Worm (Caenorhabditis elegans): ENCODE data around the gene srx-114.

The srx-114 gene

DNA sequence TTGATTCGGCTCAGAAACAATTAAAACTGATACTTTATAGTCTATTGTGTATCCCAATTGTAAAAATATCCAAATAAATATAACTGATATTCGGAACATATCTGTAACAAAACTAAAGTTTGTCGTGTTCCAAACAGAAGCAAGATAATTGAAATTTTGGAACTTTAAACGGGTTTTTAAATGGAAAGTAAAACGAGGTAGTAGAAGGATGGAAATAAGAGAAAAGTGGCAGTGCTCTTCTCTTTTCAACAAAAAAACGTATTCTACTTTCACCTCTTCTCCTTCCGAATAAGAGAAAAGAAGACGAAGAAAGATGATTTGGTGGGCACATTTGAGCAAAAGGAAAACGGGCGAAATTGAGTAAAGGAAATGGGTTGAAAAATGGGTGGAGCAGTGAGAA is 13.5 kb upstream of the srx-114 start, which contains the start of gene nmr-1:
nmr-1 (minus strand) TSS at position 101 of the 400 bp plus-strand sequence.
- no peak for TF ChIP-seq unc-62 (GFP tag; optimal IDR thresholded peaks at IDR 0.05)

DNA sequence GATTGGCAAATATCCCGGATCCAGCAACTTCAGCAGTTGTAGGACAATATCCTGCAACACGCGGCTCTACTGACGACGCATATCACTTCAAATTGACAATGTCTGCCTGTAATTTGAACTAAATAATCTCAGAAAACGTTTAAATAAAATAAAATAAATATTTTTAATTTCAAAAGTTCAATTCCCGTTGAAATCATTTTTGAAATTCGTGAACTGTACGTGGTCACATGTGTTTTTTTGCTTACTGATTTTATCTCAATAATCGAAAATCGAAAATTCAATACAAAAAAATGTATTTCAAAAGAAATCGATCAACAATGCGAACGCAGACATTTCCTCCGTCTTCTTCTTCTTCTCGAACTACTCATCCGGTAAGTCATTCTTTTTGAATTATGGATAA is 4.6 kb upstream of the srx-114 start, which contains the start of gene F07F6.1:
F07F6.1 (plus strand) TSS at position 301 of the 400 bp plus-strand sequence.
- no peak for TF ChIP-seq unc-62 (GFP tag; optimal IDR thresholded peaks at IDR 0.05)

DNA sequence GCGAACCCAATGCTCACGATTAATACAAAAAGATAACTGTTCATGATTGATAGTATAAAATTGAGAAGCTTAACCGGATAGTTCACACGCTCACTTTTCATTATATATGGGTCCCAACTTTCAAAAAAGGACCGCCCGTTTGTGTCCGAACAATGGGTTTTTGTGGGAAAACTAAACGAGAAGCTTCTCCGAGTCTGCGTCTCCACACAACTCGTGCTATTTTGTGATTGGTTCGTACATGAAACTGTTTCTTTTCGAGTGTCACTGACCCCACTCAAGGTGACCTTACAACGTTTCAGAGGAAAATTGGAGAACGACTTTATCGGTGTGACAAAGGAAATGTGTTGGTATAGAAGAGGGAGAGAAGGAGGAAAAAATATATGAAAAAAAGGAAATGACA is 3.9 kb upstream of the srx-114 start, which contains the start of gene dct-5:
dct-5 (minus strand) TSS at position 101 of the 400 bp plus-strand sequence.
- no peak for TF ChIP-seq unc-62 (GFP tag; optimal IDR thresholded peaks at IDR 0.05)

DNA sequence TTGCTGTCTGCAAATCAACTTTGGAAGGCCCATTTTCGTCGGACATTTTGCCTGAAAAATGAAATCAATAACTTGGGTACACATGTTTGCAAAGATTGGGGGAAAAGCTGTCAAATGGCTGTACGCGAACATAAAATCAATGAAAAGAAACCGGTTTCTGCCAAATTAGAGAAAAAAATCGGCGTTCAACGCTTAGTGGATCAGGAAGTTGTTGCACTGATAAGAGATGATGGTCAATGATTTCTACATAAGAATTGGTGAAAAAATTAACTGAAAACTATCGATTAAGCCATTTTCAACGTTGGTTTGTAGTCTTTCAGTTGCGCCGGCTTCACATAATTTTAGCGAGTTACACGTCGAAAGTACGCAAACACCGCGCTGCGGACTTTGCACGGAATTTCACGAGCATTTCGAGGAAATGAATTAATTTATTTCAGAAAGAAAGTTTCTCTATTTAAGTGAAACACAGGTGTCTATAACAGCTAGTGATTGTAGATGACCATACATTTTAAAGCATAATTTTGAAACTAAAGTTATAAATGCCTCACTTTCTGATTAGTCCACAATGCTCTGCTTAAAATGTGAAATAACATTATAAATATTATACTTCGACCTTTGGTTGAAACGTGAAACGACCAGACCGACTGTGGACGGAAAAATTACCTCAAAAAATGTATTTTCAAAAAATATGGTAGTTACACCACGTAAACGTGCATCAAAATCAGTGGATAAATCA is 3.3 kb downstream of the srx-114 start, which contains the start of the genes F07F6.4 and F07F6.2:
F07F6.4 (minus strand) TSS at position 51 of the 736 bp plus-strand sequence.
F07F6.2 (plus strand) TSS at position 686 of the 736 bp plus-strand sequence.
- TF ChIP-seq unc-62 (GFP tag; optimal IDR thresholded peaks at IDR 0.05), result no peak

DNA sequence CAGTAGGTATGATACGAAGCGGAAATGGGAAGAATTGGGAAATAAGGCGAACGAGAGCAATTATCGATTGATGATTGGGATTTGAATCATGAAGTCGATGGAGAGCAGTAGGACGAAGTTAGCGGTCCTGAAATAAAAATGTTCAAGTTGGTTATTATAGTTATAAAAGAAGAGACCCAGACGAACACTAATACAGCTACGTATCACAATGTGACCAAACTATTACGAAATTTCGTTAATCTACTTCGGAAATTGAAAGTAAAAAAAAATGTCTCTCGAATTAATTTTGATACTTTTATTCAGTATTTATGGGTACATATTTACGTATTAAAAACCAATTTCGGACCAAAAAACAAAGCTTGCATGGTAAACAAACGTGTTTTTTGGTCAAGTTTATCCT is 6.5 kb downstream of the srx-114 start:
- TF ChIP-seq unc-62 (GFP tag; optimal IDR thresholded peaks at IDR 0.05), result no peak

DNA sequence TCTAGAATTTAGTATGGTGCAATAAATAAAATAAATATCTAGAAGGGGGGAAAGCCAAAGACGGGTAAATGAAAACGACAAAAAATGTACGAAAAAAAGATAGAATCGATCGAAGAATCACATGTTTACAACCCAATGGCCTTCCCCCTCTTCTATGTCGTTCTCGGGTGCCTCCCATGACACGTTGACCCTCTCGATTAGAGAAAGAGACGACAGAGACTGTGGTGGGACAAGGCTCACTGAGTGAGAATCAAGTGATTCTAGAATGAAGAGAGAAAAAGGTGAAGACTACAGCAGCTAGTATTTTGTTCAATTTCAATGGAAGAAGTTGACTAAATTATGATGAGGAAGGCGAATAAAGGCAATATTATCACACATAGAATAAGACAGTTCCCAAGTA is 6.9 kb downstream of the srx-114 start:
- TF ChIP-seq unc-62 (GFP tag; optimal IDR thresholded peaks at IDR 0.05), result no peak

DNA sequence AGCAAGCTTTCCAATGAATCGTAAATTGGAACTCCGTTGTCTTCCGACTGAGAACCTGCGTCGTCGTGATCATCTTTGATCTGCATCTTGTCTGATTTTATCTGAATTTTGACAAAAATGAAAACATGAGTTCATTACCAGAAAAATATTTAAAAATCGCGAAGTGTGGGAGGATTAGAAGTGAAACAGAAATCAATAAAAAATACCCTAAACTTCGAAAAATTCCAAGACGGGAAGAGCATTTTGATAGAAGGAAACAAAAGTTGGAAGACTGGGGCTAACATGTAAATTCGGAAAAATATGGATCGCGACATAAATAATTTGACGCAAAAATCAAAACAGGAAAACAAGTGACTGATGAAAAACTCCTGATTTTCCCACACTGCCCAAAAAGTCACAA is 7.3 kb downstream of the srx-114 start, which contains the start of gene F07F6.8:
F07F6.8 (minus strand) TSS at position 101 of the 400 bp plus-strand sequence.
- no peak for TF ChIP-seq unc-62 (GFP tag; optimal IDR thresholded peaks at IDR 0.05)

DNA sequence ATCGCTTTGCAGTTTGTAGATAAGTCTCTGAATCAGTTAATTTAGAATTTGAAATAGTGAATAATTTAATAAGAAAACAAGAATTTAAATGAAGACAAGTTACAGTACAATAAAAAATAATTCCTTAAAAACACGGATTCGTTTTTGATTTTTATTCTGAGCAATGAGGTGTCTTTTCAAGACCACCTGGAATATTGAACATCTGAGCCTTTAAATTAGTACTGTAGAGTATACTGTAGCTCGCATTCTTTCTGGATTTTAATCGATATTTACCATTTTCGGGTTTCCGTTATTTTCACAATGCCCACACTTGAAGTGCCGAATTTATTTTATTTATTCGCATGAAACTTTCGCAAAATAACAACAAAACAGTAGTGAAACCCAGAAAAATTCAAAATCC is 9.1 kb downstream of the srx-114 start, which contains the start of gene F07F6.7:
F07F6.7 (minus strand) TSS at position 27 of the 400 bp plus-strand sequence.
- TF ChIP-seq unc-62 (GFP tag; optimal IDR thresholded peaks at IDR 0.05), result no peak

DNA sequence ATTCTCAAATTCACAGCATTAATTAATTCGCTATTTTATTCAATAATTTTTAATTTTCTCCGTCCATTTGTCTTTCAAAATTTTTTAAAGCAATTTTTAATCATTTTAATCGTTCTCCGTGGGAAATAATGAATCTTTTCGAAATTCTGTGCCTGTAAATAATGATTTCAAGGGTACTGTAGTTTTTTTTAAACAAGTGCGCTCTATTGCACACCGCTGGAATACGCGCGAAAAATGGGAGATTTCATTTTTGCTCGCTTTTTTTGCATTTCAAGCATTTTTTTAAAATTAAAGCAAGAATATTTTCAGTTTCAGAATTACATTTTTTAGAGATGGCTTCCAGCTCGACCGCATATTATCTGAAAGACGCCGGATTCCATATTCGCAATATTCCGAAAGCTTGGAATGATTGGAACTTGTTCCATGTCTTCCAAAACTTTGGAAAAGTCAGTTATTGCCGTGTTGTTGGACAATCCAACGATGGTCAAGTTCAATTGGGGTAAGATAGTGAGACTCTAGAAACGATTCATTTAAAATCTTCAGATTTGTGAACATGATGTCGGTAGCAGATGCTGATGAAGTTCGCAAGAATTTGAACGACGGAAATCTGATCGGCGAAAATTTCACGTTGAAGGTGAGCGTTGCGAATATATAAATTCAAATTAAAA is 11.9 kb downstream of the srx-114 start, which contains the start of gene tofu-6:
tofu-6 (plus strand) TSS at position 302 of the 668 bp plus-strand sequence.
- no peak for TF ChIP-seq unc-62 (GFP tag; optimal IDR thresholded peaks at IDR 0.05)

DNA sequence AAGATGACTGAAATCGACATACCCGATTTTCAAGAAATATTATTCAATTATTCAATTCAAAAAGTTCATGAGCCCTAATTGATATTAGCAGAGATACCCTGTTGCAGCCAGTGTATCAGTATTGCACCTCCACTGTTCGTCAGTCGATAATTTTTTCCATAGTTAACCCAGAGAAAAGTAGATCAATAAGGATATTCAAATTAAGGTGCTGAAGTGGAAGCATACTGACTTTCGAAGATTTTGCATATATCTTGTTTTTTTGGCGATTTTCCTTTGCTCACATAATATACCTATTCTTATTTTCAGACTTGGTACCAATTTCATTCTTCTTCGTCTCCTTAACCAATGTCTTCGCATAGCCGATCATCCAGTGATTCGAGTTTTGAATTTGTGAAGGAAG is 14.0 kb downstream of the srx-114 start, which contains the start of gene EEED8.15:
EEED8.15 (plus strand) TSS at position 301 of the 400 bp plus-strand sequence.
- TF ChIP-seq unc-62 (GFP tag; optimal IDR thresholded peaks at IDR 0.05), result no peak

DNA sequence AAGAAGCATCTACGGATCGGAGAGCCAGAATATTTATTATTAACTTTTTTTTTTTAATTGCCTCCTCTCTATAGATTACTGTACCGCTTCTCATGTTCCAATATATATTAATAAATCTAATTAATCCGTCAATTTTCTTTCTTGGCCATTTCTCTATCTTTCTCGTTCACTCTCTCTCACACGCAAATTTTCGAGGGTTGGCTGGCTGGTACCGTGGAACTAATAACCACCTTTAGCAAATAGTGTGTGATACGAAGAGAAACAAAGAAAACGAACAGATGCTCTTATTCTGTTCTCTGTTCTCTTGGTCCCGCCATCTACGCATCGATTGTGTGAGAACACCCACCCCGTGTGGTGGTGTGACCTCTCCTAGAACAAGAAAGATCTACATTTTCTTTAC is 14.7 kb downstream of the srx-114 start:
- no peak for TF ChIP-seq unc-62 (GFP tag; optimal IDR thresholded peaks at IDR 0.05)

DNA sequence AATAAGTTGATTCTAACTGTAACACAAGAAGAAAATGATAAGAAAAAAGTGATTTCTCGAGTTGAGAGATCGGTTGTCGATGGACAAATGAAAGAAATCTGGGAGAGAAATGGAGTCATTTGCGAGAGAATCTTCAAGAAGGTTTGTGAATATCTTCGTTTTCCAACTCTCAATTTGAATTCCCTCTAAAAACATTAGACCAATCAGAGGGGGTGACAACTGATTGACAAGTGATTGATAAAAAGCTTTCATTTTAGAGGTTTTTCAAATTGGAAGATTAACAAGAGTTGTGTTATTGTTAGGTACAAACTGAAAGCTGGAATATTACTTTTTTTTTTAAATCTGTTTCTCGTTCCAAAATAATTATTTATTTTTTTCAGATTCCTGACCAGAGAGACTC is 15.1 kb downstream of the srx-114 start:
- no peak for TF ChIP-seq unc-62 (GFP tag; optimal IDR thresholded peaks at IDR 0.05)

DNA sequence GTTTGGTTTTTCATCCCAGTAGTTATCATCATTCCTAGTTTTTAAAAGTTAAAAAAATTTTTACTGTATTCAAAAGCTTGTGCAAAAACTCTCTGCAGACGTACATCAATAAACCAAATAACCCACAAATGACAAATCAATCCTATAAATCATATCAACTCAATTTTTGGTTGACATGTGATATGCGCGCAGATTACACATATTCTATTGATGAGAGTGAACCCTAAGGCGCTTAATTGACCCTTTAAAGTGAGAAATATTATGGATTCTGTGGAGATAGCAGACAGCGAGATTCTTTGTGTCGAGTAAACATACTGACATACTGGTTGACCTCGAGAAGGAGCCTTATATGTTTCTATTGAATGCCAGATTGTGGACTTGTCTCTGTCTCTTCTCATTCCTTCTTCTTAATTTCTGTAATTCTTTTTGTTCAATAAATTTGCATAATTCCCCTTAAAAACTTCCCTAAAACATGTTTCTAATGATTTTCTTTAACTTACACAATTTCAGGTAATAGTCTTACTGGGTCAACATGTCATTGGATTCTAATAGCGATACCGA is 16.7 kb downstream of the srx-114 start, which contains the start of gene EEED8.2:
EEED8.2 (plus strand) TSS at position 511 of the 561 bp plus-strand sequence.
- TF ChIP-seq unc-62 (GFP tag; optimal IDR thresholded peaks at IDR 0.05), result no peak

DNA sequence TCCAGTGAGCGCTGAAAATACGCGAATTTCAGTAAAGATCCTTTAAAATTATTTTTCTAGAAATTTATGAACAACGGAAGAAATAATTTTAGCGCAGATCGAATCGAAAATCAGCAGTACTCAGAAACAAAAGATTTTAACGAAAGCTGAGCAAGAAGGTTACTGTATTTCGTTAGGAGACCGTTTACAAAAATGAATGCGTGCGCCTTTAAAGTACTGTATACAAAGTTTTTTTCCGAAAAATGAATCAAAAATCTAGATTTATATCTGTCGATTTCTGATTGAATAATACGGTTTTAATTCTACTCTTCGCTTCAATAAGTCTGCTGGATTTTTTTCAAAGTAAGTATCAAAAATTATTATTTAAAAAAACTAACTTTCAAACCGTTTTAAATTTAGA is 18.9 kb downstream of the srx-114 start, which contains the start of the genes EEED8.14 and EEED8.3:
EEED8.14 (minus strand) TSS at position 13 of the 400 bp plus-strand sequence.
EEED8.3 (plus strand) TSS at position 237 of the 400 bp plus-strand sequence.
- no peak for TF ChIP-seq unc-62 (GFP tag; optimal IDR thresholded peaks at IDR 0.05)

DNA sequence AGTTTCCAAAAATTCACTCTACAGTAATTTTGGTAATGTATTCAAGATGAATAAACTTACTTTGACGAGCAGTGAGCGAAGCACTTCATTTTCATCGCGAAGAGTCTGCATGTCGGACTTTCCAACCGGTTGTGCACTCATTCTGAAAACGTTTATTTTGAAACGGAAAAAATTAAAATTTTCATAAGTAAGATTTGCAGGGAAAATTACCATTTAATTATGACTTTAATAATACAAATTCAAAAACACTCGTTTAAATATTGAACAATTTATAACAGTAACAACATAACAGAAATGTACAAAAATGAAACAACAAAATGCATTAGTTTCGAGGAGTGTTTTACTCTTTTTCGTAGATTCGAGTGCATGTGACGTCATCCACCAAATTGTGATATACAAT is 20.5 kb downstream of the srx-114 start, which contains the start of the genes EEED8.13 and EEED8.18:
EEED8.13 (minus strand) TSS at position 101 of the 400 bp plus-strand sequence.
EEED8.18 (minus strand) TSS at position 144 of the 400 bp plus-strand sequence.
- TF ChIP-seq unc-62 (GFP tag; optimal IDR thresholded peaks at IDR 0.05), result no peak
